Worm (Caenorhabditis elegans) whole organism, L4 larva: ENCODE data around the gene rpl-36.

ENCODE experiments used
- F49E8.2 ChIP-seq: sonication (generic microtip); optimal IDR thresholded peaks from 2 replicates; lab custom pipeline; 2016; ENCODE audit warnings: missing compliant biosample characterization, mild to moderate bottlenecking, missing genetic modification characterization, borderline replicate concordance
- T26A8.4 ChIP-seq: fragments of 200-800 bp; sonication (Bioruptor generic); IDR thresholded peaks from 2 replicates; pipeline ENCODE4 v1.3.6; 2022; ENCODE audit warnings: missing genetic modification characterization, missing compliant biosample characterization
- Y105C5A.15 ChIP-seq: fragments of 200-800 bp; sonication (Bioruptor generic); IDR thresholded peaks from 2 replicates; pipeline ENCODE4 v1.3.6; 2022; ENCODE audit warnings: missing genetic modification characterization, missing compliant biosample characterization
- Y48G9A.11 ChIP-seq: fragments of 200-800 bp; sonication (Bioruptor generic); IDR thresholded peaks from 2 replicates; pipeline ENCODE4 v1.3.6; 2022; ENCODE audit warnings: missing genetic modification reagents, missing genetic modification characterization, missing compliant biosample characterization
- Y75B8A.6 ChIP-seq: fragments of 200-800 bp; sonication (Bioruptor generic); IDR thresholded peaks from 2 replicates; pipeline ENCODE4 v1.3.6; 2022; ENCODE audit warnings: missing genetic modification reagents, missing genetic modification characterization, missing compliant biosample characterization
- ama-1 ChIP-seq: fragments of 150-350 bp; optimal IDR thresholded peaks from 2 replicates; lab custom pipeline; 2014; ENCODE audit warnings: inconsistent platforms, mixed read lengths
- attf-4 ChIP-seq: sonication (generic microtip); optimal IDR thresholded peaks from 3 replicates; lab custom pipeline; 2017; ENCODE audit warnings: missing biosample characterization, missing genetic modification characterization
- ceh-20 ChIP-seq: fragments of 200-800 bp; sonication (Bioruptor generic); IDR thresholded peaks from 2 replicates; pipeline ENCODE4 v1.3.6; 2022; ENCODE audit warnings: missing genetic modification reagents, missing genetic modification characterization, missing compliant biosample characterization
- ceh-28 ChIP-seq: fragments of 150-350 bp; optimal IDR thresholded peaks from 2 replicates; lab custom pipeline; 2014; ENCODE audit warnings: missing biosample characterization, missing genetic modification reagents, missing genetic modification characterization
- ceh-44 ChIP-seq: fragments of 200-800 bp; sonication (Bioruptor generic); IDR thresholded peaks from 2 replicates; pipeline ENCODE4 v1.3.6; 2022; ENCODE audit warnings: missing genetic modification reagents, missing genetic modification characterization, missing compliant biosample characterization
- cey-2 ChIP-seq: sonication (generic microtip); optimal IDR thresholded peaks from 3 replicates; lab custom pipeline; 2017; ENCODE audit warnings: missing genetic modification characterization, mild to moderate bottlenecking, missing compliant biosample characterization, antibody characterized with exemption, borderline replicate concordance; ENCODE audit not compliant: insufficient read depth
- daf-12 ChIP-seq: fragments of 150-350 bp; optimal IDR thresholded peaks from 2 replicates; lab custom pipeline; 2014; ENCODE audit warnings: missing biosample characterization, missing genetic modification reagents, missing genetic modification characterization
- daf-16 ChIP-seq, 3 experiments: sonication (generic microtip); optimal IDR thresholded peaks; 2 replicates each; lab custom pipeline; 2016 to 2017; ENCODE audit warnings: missing genetic modification characterization in 3 of 3, missing genetic modification reagents in 3 of 3, mild to moderate bottlenecking in 2 of 3, missing compliant biosample characterization in 2 of 3, missing biosample characterization in 1 of 3, moderate library complexity in 1 of 3
- daf-19 ChIP-seq: fragments of 200-800 bp; sonication (Bioruptor generic); conservative IDR thresholded peaks from 2 replicates; pipeline ENCODE4 v1.3.6; 2022; ENCODE audit warnings: missing genetic modification characterization, missing compliant biosample characterization
- dmd-6 ChIP-seq: fragments of 200-800 bp; sonication (Bioruptor generic); IDR thresholded peaks from 2 replicates; pipeline ENCODE4 v1.3.6; 2022; ENCODE audit warnings: missing genetic modification reagents, missing genetic modification characterization, missing compliant biosample characterization
- dmd-8 ChIP-seq: fragments of 200-800 bp; sonication (Bioruptor generic); IDR thresholded peaks from 2 replicates; pipeline ENCODE4 v1.3.6; 2022; ENCODE audit warnings: missing genetic modification characterization, missing compliant biosample characterization
- dpl-1 ChIP-seq: fragments of 150-350 bp; optimal IDR thresholded peaks from 2 replicates; lab custom pipeline; 2014; ENCODE audit warnings: missing biosample characterization, missing genetic modification reagents, missing genetic modification characterization
- duxl-1 ChIP-seq: sonication (generic microtip); optimal IDR thresholded peaks from 2 replicates; lab custom pipeline; 2016; ENCODE audit warnings: mild to moderate bottlenecking, missing genetic modification characterization, moderate library complexity, missing compliant biosample characterization; ENCODE audit not compliant: poor library complexity
- egl-27 ChIP-seq: sonication (generic microtip); optimal IDR thresholded peaks from 3 replicates; lab custom pipeline; 2017; ENCODE audit warnings: missing biosample characterization, missing genetic modification reagents, missing genetic modification characterization
- fkh-10 ChIP-seq: fragments of 150-350 bp; optimal IDR thresholded peaks from 2 replicates; lab custom pipeline; 2014; ENCODE audit warnings: missing biosample characterization, missing genetic modification reagents, missing genetic modification characterization
- gei-8 ChIP-seq: fragments of 200-800 bp; sonication (Bioruptor generic); optimal IDR thresholded peaks from 2 replicates; lab custom pipeline; 2018; ENCODE audit warnings: mild to moderate bottlenecking, missing genetic modification characterization, missing compliant biosample characterization
- hlh-30 ChIP-seq: sonication (generic microtip); optimal IDR thresholded peaks from 2 replicates; lab custom pipeline; 2017; ENCODE audit warnings: antibody characterized with exemption, mild to moderate bottlenecking, missing genetic modification characterization, missing compliant biosample characterization; ENCODE audit not compliant: insufficient read depth
- lim-7 ChIP-seq: fragments of 200-800 bp; sonication (Bioruptor generic); IDR thresholded peaks from 2 replicates; pipeline ENCODE4 v1.3.6; 2022; ENCODE audit warnings: missing genetic modification characterization, missing compliant biosample characterization
- lin-15B ChIP-seq: fragments of 150-350 bp; sonication (generic microtip); optimal IDR thresholded peaks from 3 replicates; lab custom pipeline; 2014; ENCODE audit warnings: missing biosample characterization, missing genetic modification characterization
- lin-38 ChIP-seq: fragments of 200-800 bp; sonication (Bioruptor generic); IDR thresholded peaks from 2 replicates; pipeline ENCODE4 v1.3.6; 2022; ENCODE audit warnings: missing genetic modification reagents, missing genetic modification characterization, missing compliant biosample characterization
- lin-39 ChIP-seq: fragments of 150-350 bp; optimal IDR thresholded peaks from 2 replicates; lab custom pipeline; 2014; ENCODE audit warnings: missing biosample characterization, missing genetic modification reagents, missing genetic modification characterization
- lir-3 ChIP-seq: sonication (generic microtip); optimal IDR thresholded peaks from 2 replicates; lab custom pipeline; 2016; ENCODE audit warnings: mild to moderate bottlenecking, missing genetic modification characterization, missing compliant biosample characterization
- lsy-2 ChIP-seq, 2 experiments: fragments of 150-350 bp in 1 of 2; sonication (generic microtip) in 1 of 2; optimal IDR thresholded peaks; 2 replicates each; lab custom pipeline; 2014 to 2017; ENCODE audit warnings: missing biosample characterization in 2 of 2, missing genetic modification characterization in 2 of 2
- madf-9 ChIP-seq: fragments of 200-800 bp; sonication (Bioruptor generic); conservative IDR thresholded peaks from 2 replicates; pipeline ENCODE4 v1.3.6; 2022; ENCODE audit warnings: missing genetic modification reagents, missing genetic modification characterization, missing compliant biosample characterization
- mep-1 ChIP-seq: fragments of 150-350 bp; sonication (generic microtip); optimal IDR thresholded peaks from 3 replicates; lab custom pipeline; 2014; ENCODE audit warnings: missing biosample characterization, missing genetic modification characterization
- mxl-2 ChIP-seq: fragments of 200-800 bp; sonication (Bioruptor generic); conservative IDR thresholded peaks from 2 replicates; pipeline ENCODE4 v1.3.6; 2022; ENCODE audit warnings: missing genetic modification reagents, missing genetic modification characterization, missing compliant biosample characterization
- mxl-3 ChIP-seq: fragments of 200-800 bp; sonication (Bioruptor generic); optimal IDR thresholded peaks from 2 replicates; lab custom pipeline; 2018; ENCODE audit warnings: mild to moderate bottlenecking, missing genetic modification characterization, missing compliant biosample characterization
- nhr-11 ChIP-seq: fragments of 150-350 bp; optimal IDR thresholded peaks from 2 replicates; lab custom pipeline; 2014; ENCODE audit warnings: missing biosample characterization, missing genetic modification characterization
- nhr-111 ChIP-seq: fragments of 200-800 bp; sonication (Bioruptor generic); optimal IDR thresholded peaks from 2 replicates; lab custom pipeline; 2018; ENCODE audit warnings: mild to moderate bottlenecking, missing genetic modification characterization, missing compliant biosample characterization
- nhr-25 ChIP-seq: sonication (generic microtip); optimal IDR thresholded peaks from 2 replicates; lab custom pipeline; 2017; ENCODE audit warnings: missing genetic modification characterization, mild to moderate bottlenecking, missing compliant biosample characterization, antibody characterized with exemption, moderate library complexity, borderline replicate concordance; ENCODE audit not compliant: insufficient read depth
- nhr-42 ChIP-seq: fragments of 200-800 bp; sonication (Bioruptor generic); IDR thresholded peaks from 2 replicates; pipeline ENCODE4 v1.3.6; 2022; ENCODE audit warnings: missing genetic modification characterization, missing compliant biosample characterization
- nhr-48 ChIP-seq: sonication (generic microtip); optimal IDR thresholded peaks from 2 replicates; lab custom pipeline; 2016; ENCODE audit warnings: mild to moderate bottlenecking, missing genetic modification characterization, missing compliant biosample characterization
- nhr-77 ChIP-seq: fragments of 150-350 bp; optimal IDR thresholded peaks from 2 replicates; lab custom pipeline; 2014; ENCODE audit warnings: missing biosample characterization, missing genetic modification characterization
- pha-4 ChIP-seq, 2 experiments: fragments of 150-350 bp in 1 of 2; fragments of 200-800 bp in 1 of 2; sonication (Bioruptor generic) in 1 of 2; IDR thresholded peaks in 1 of 2; optimal IDR thresholded peaks in 1 of 2; 2 replicates each; pipeline versions ENCODE4 v1.3.6 to Lab custom; 2014 to 2022; ENCODE audit warnings: missing genetic modification characterization in 2 of 2, missing genetic modification reagents in 2 of 2, missing biosample characterization in 1 of 2, missing compliant biosample characterization in 1 of 2
- pqm-1 ChIP-seq: sonication (generic microtip); optimal IDR thresholded peaks from 2 replicates; lab custom pipeline; 2017; ENCODE audit warnings: missing biosample characterization, missing genetic modification characterization
- rbr-2 ChIP-seq: sonication (generic microtip); optimal IDR thresholded peaks from 2 replicates; lab custom pipeline; 2016; ENCODE audit warnings: missing genotype, missing genetic modification characterization, missing compliant biosample characterization
- saeg-2 ChIP-seq: fragments of 200-800 bp; sonication (Bioruptor generic); IDR thresholded peaks from 2 replicates; pipeline ENCODE4 v1.3.6; 2022; ENCODE audit warnings: missing genetic modification reagents, missing genetic modification characterization, missing compliant biosample characterization
- set-16 ChIP-seq: fragments of 200-800 bp; sonication (Bioruptor generic); IDR thresholded peaks from 2 replicates; pipeline ENCODE4 v1.3.6; 2022; ENCODE audit warnings: missing genetic modification reagents, missing genetic modification characterization, missing compliant biosample characterization
- skn-1 ChIP-seq: fragments of 150-350 bp; optimal IDR thresholded peaks from 2 replicates; lab custom pipeline; 2014; ENCODE audit warnings: missing biosample characterization, missing genetic modification characterization
- snpc-1.2 ChIP-seq: fragments of 200-800 bp; sonication (Bioruptor generic); IDR thresholded peaks from 2 replicates; pipeline ENCODE4 v1.3.6; 2022; ENCODE audit warnings: missing genetic modification reagents, missing genetic modification characterization, missing compliant biosample characterization
- snpc-4 ChIP-seq: fragments of 150-350 bp; optimal IDR thresholded peaks from 2 replicates; lab custom pipeline; 2014; ENCODE audit warnings: missing biosample characterization, missing genetic modification characterization
- tra-1 ChIP-seq: fragments of 200-800 bp; sonication (Bioruptor generic); IDR thresholded peaks from 2 replicates; pipeline ENCODE4 v1.3.6; 2022; ENCODE audit warnings: missing genetic modification reagents, missing genetic modification characterization, missing compliant biosample characterization
- unc-39 ChIP-seq: sonication (generic microtip); optimal IDR thresholded peaks from 2 replicates; lab custom pipeline; 2017; ENCODE audit warnings: missing biosample characterization, missing genetic modification characterization
- zag-1 ChIP-seq: fragments of 150-350 bp; optimal IDR thresholded peaks from 2 replicates; lab custom pipeline; 2014; ENCODE audit warnings: missing biosample characterization, missing genetic modification characterization
- zfp-3 ChIP-seq: fragments of 200-800 bp; sonication (Bioruptor generic); conservative IDR thresholded peaks from 2 replicates; pipeline ENCODE4 v1.3.6; 2022; ENCODE audit warnings: missing genetic modification reagents, missing genetic modification characterization, missing compliant biosample characterization

The rpl-36 gene

DNA sequence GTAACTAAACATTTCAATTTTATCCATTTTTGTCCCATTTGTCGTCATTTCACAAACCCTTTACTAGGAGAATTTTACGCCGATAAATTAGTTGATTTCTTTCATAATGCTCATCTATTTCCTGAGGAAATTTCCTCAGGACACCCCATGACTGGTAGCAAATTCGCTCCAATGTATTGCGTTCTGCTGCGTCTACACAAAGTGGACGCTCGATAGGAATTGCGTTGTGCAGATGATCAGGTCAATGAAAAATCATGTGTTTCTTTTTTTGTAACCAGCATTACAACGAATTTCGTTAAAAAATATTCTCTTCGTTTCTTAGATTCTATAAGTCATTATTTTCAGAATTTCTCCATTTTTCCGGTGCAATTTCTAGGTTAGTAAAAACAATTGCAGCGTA is 1.8 kb downstream of the rpl-36 start, which contains the start of gene epg-4 (continued):
- TF ChIP-seq zfp-3 (GFP tag; lab: Robert Waterston, UW) = 0 out of 2 replicates have a peak, but pooled peaks have one; percentile 47
- TF ChIP-seq Y105C5A.15 (GFP tag; lab: Robert Waterston, UW) = no peak
- 0 out of 2 replicates have a peak, but pooled peaks have one; percentile 3 for TF ChIP-seq lim-7 (GFP tag; lab: Robert Waterston, UW)
- no peak for TF ChIP-seq attf-4 (tag; lab: Kevin White, UChicago)
- no peak for TF ChIP-seq skn-1 (tag; lab: Kevin White, UChicago)
- no peak for TF ChIP-seq rbr-2
- TF ChIP-seq Y75B8A.6 (GFP tag; lab: Robert Waterston, UW) = no peak
- TF ChIP-seq ceh-20 (GFP tag; lab: Robert Waterston, UW) = no peak
- TF ChIP-seq snpc-1.2 = no peak
- no peak for TF ChIP-seq nhr-25 (tag; lab: Kevin White, UChicago)
- TF ChIP-seq saeg-2 = no peak
- peak; percentile 63 for TF ChIP-seq mep-1 (tag; lab: Kevin White, UChicago)
- no peak for TF ChIP-seq gei-8 (GFP tag; lab: Kevin White, UChicago)
- TF ChIP-seq nhr-11 (tag; lab: Kevin White, UChicago) = no peak
- no peak for TF ChIP-seq duxl-1
- peak; percentile 4 for TF ChIP-seq pqm-1 (tag; lab: Kevin White, UChicago)
- no peak for TF ChIP-seq zag-1 (tag; lab: Kevin White, UChicago)
- no peak for TF ChIP-seq cey-2 (tag; lab: Kevin White, UChicago)
- TF ChIP-seq F49E8.2 = no peak
- TF ChIP-seq nhr-48 = no peak
- peak; percentile 96 for TF ChIP-seq hlh-30 (tag; lab: Kevin White, UChicago)
- no peak for TF ChIP-seq lin-39 (tag; lab: Kevin White, UChicago)
- no peak for TF ChIP-seq Y48G9A.11
- no peak for TF ChIP-seq mxl-2 (GFP tag; lab: Robert Waterston, UW)
- TF ChIP-seq dpl-1 = peak; percentile 41
- no peak for TF ChIP-seq lin-15B (tag; lab: Kevin White, UChicago)
- TF ChIP-seq set-16 = no peak
- peak; percentile 14 for TF ChIP-seq nhr-111 (GFP tag; lab: Kevin White, UChicago)
- no peak for TF ChIP-seq dmd-6 (GFP tag; lab: Robert Waterston, UW)
- TF ChIP-seq nhr-42 (GFP tag; lab: Robert Waterston, UW) = no peak
- no peak for TF ChIP-seq T26A8.4 (GFP tag; lab: Robert Waterston, UW)
- peak; percentile 76 for TF ChIP-seq ama-1
- peak; percentile 49 for TF ChIP-seq mxl-3 (GFP tag; lab: Kevin White, UChicago)
- TF ChIP-seq nhr-77 (tag; lab: Kevin White, UChicago) = peak; percentile 80
- TF ChIP-seq lin-38 (GFP tag; lab: Robert Waterston, UW) = peak; percentile 75
- no peak for TF ChIP-seq daf-12 (tag; lab: Kevin White, UChicago)
- no peak for TF ChIP-seq tra-1 (GFP tag; lab: Robert Waterston, UW)
- TF ChIP-seq fkh-10 (GFP tag; lab: Kevin White, UChicago) = no peak
- no peak for TF ChIP-seq madf-9 (GFP tag; lab: Robert Waterston, UW)
- no peak for TF ChIP-seq dmd-8
- peak; percentile 63; the same call in 1 of the 2 replicates for TF ChIP-seq pha-4 (GFP tag; IDR thresholded peaks at IDR 0.05; lab: Robert Waterston, UW)
- TF ChIP-seq pha-4 (tag; optimal IDR thresholded peaks at IDR 0.05; lab: Kevin White, UChicago) = peak; percentile 31
- TF ChIP-seq egl-27 (tag; lab: Kevin White, UChicago) = no peak
- TF ChIP-seq daf-19 (GFP tag; lab: Robert Waterston, UW) = no peak
- TF ChIP-seq daf-16 (GFP tag; optimal IDR thresholded peaks at IDR 0.05; lab: Kevin White, UChicago) = no peak
- TF ChIP-seq daf-16 (tag; optimal IDR thresholded peaks at IDR 0.05; lab: Kevin White, UChicago) = no peak
- no peak for TF ChIP-seq snpc-4 (tag; lab: Kevin White, UChicago)
- peak; percentile 29 to 65 for TF ChIP-seq lsy-2 (tag; optimal IDR thresholded peaks at IDR 0.05; lab: Kevin White, UChicago)
- TF ChIP-seq ceh-28 (tag; lab: Kevin White, UChicago) = no peak
- TF ChIP-seq lir-3 (tag; lab: Kevin White, UChicago) = no peak
- no peak for TF ChIP-seq ceh-44 (GFP tag; lab: Robert Waterston, UW)
- no peak for TF ChIP-seq unc-39
